Fruit fly (Drosophila melanogaster) whole organism, prepupa: ENCODE measurements around the gene cana.

Experiments
- Blimp-1 ChIP-seq: fragments of 200-800 bp; sonication (Bioruptor generic); optimal IDR thresholded peaks from 3 replicates; lab custom pipeline; 2017; ENCODE audit warnings: missing biosample characterization, missing genetic modification characterization, mild to moderate bottlenecking, moderate library complexity, missing genetic modification reagents
- CG10631 ChIP-seq: fragments of 200-800 bp; sonication (Bioruptor generic); optimal IDR thresholded peaks from 2 replicates; lab custom pipeline; 2016; ENCODE audit warnings: missing biosample characterization, missing genetic modification characterization
- CG10669 ChIP-seq: fragments of 200-800 bp; sonication (Bioruptor generic); optimal IDR thresholded peaks from 3 replicates; lab custom pipeline; 2018; ENCODE audit warnings: missing biosample characterization, mild to moderate bottlenecking, missing genetic modification characterization, moderate library complexity
- CG11294 ChIP-seq: fragments of 200-800 bp; sonication (Bioruptor generic); IDR thresholded peaks from 2 replicates; pipeline ENCODE4 v1.3.6; 2022; ENCODE audit warnings: missing biosample characterization, missing genetic modification characterization
- CG15336 ChIP-seq: fragments of 200-800 bp; sonication (Bioruptor generic); IDR thresholded peaks from 2 replicates; pipeline ENCODE4 v1.3.6; 2022; ENCODE audit warnings: missing biosample characterization, missing genetic modification characterization
- CG1621 ChIP-seq: fragments of 200-800 bp; sonication (Bioruptor generic); optimal IDR thresholded peaks from 3 replicates; lab custom pipeline; 2018; ENCODE audit warnings: missing biosample characterization, mild to moderate bottlenecking, missing genetic modification characterization
- CG16779 ChIP-seq: fragments of 200-800 bp; sonication (Bioruptor generic); optimal IDR thresholded peaks from 3 replicates; lab custom pipeline; 2017; ENCODE audit warnings: missing biosample characterization, mild to moderate bottlenecking, missing genetic modification characterization
- CG3032 ChIP-seq: fragments of 200-800 bp; optimal IDR thresholded peaks from 2 replicates; lab custom pipeline; 2019; ENCODE audit warnings: missing biosample characterization, mild to moderate bottlenecking, missing genetic modification characterization, moderate library complexity
- CG31627 ChIP-seq: fragments of 200-800 bp; sonication (Bioruptor generic); optimal IDR thresholded peaks from 3 replicates; lab custom pipeline; 2016; ENCODE audit warnings: missing biosample characterization, missing genetic modification characterization
- CG32006 ChIP-seq: fragments of 200-800 bp; sonication (Bioruptor generic); optimal IDR thresholded peaks from 3 replicates; lab custom pipeline; 2017; ENCODE audit warnings: missing biosample characterization, mild to moderate bottlenecking, missing genetic modification characterization
- CG3919 ChIP-seq: fragments of 200-800 bp; sonication (Bioruptor generic); optimal IDR thresholded peaks from 3 replicates; lab custom pipeline; 2016; ENCODE audit warnings: missing biosample characterization, missing genetic modification characterization
- CG4318 ChIP-seq: fragments of 200-800 bp; sonication (Bioruptor generic); optimal IDR thresholded peaks from 3 replicates; lab custom pipeline; 2017; ENCODE audit warnings: missing biosample characterization, mild to moderate bottlenecking, missing genetic modification characterization
- CG6276 ChIP-seq: fragments of 200-800 bp; sonication (Bioruptor generic); optimal IDR thresholded peaks from 2 replicates; lab custom pipeline; 2017; ENCODE audit warnings: missing biosample characterization, mild to moderate bottlenecking, missing genetic modification characterization
- CG6792 ChIP-seq: fragments of 200-800 bp; sonication (Bioruptor generic); optimal IDR thresholded peaks from 3 replicates; lab custom pipeline; 2016; ENCODE audit warnings: missing biosample characterization, missing genetic modification characterization
- CG6808 ChIP-seq: fragments of 200-800 bp; sonication (Bioruptor generic); optimal IDR thresholded peaks from 3 replicates; lab custom pipeline; 2017; ENCODE audit warnings: missing biosample characterization, missing genetic modification characterization, mild to moderate bottlenecking, moderate library complexity, missing genetic modification reagents
- CG6854 ChIP-seq: fragments of 200-800 bp; sonication (Bioruptor generic); optimal IDR thresholded peaks from 2 replicates; lab custom pipeline; 2017; ENCODE audit warnings: missing biosample characterization, mild to moderate bottlenecking, missing genetic modification characterization
- CG7368 ChIP-seq: fragments of 200-800 bp; sonication (Bioruptor generic); optimal IDR thresholded peaks from 3 replicates; lab custom pipeline; 2016; ENCODE audit warnings: missing biosample characterization, missing genetic modification characterization
- CG8119 ChIP-seq: fragments of 200-800 bp; sonication (Bioruptor generic); IDR thresholded peaks from 3 replicates; pipeline ENCODE4 v1.3.6; 2022; ENCODE audit warnings: missing biosample characterization, missing genetic modification characterization
- CG8319 ChIP-seq: fragments of 200-800 bp; sonication (Bioruptor generic); optimal IDR thresholded peaks from 3 replicates; lab custom pipeline; 2016; ENCODE audit warnings: missing biosample characterization, missing genetic modification characterization
- CG9139 ChIP-seq: fragments of 200-800 bp; sonication (Bioruptor generic); optimal IDR thresholded peaks from 3 replicates; lab custom pipeline; 2017; ENCODE audit warnings: missing biosample characterization, mild to moderate bottlenecking, missing genetic modification characterization
- Eip75B ChIP-seq: fragments of 200-800 bp; sonication (Bioruptor generic); optimal IDR thresholded peaks from 3 replicates; lab custom pipeline; 2016; ENCODE audit warnings: missing biosample characterization, missing genetic modification characterization
- Eip78C ChIP-seq: fragments of 200-800 bp; sonication (Bioruptor generic); peaks from one replicate; lab custom pipeline; 2016; ENCODE audit warnings: missing biosample characterization, missing genetic modification characterization
- Eip93F ChIP-seq: fragments of 200-800 bp; sonication (Bioruptor generic); optimal IDR thresholded peaks from 2 replicates; lab custom pipeline; 2016; ENCODE audit warnings: missing biosample characterization, mild to moderate bottlenecking, missing genetic modification characterization
- Ets21C ChIP-seq: fragments of 200-800 bp; sonication (Bioruptor generic); optimal IDR thresholded peaks from 3 replicates; lab custom pipeline; 2016; ENCODE audit warnings: missing biosample characterization, missing genetic modification characterization
- Ets96B ChIP-seq: fragments of 200-800 bp; optimal IDR thresholded peaks from 2 replicates; lab custom pipeline; 2019; ENCODE audit warnings: missing biosample characterization, mild to moderate bottlenecking, missing genetic modification characterization, moderate library complexity
- Gug ChIP-seq: fragments of 200-800 bp; sonication (Bioruptor generic); IDR thresholded peaks from 2 replicates; pipeline ENCODE4 v1.3.6; 2022; ENCODE audit warnings: missing biosample characterization, missing genetic modification characterization
- Hr38 ChIP-seq: sonication (Bioruptor generic); optimal IDR thresholded peaks from 2 replicates; lab custom pipeline; 2016; ENCODE audit warnings: missing biosample characterization, missing genetic modification characterization
- Hr39 ChIP-seq: fragments of 200-800 bp; sonication (Bioruptor generic); optimal IDR thresholded peaks from 2 replicates; lab custom pipeline; 2016; ENCODE audit warnings: missing biosample characterization, missing genetic modification characterization
- Hr4 ChIP-seq: fragments of 200-800 bp; sonication (Bioruptor generic); optimal IDR thresholded peaks from 3 replicates; lab custom pipeline; 2016; ENCODE audit warnings: missing biosample characterization, missing genetic modification characterization
- Lpt ChIP-seq: fragments of 200-800 bp; sonication (Bioruptor generic); optimal IDR thresholded peaks from 3 replicates; lab custom pipeline; 2016; ENCODE audit warnings: missing biosample characterization, missing genetic modification characterization
- Met ChIP-seq: fragments of 200-800 bp; sonication (Bioruptor generic); optimal IDR thresholded peaks from 3 replicates; lab custom pipeline; 2016; ENCODE audit warnings: missing biosample characterization, missing genetic modification characterization
- OdsH ChIP-seq: fragments of 200-800 bp; sonication (Bioruptor generic); optimal IDR thresholded peaks from 3 replicates; lab custom pipeline; 2016; ENCODE audit warnings: missing biosample characterization, missing genetic modification characterization
- Smox ChIP-seq: fragments of 200-800 bp; sonication (Bioruptor generic); optimal IDR thresholded peaks from 3 replicates; lab custom pipeline; 2016; ENCODE audit warnings: missing biosample characterization, missing genetic modification characterization
- Sox102F ChIP-seq: fragments of 200-800 bp; sonication (Bioruptor generic); optimal IDR thresholded peaks from 2 replicates; lab custom pipeline; 2016; ENCODE audit warnings: missing biosample characterization, mild to moderate bottlenecking, missing genetic modification characterization
- Sox14 ChIP-seq: fragments of 200-800 bp; sonication (Bioruptor generic); optimal IDR thresholded peaks from 3 replicates; lab custom pipeline; 2016; ENCODE audit warnings: missing biosample characterization, missing genetic modification characterization
- Sox15 ChIP-seq: fragments of 200-800 bp; sonication (Bioruptor generic); optimal IDR thresholded peaks from 3 replicates; lab custom pipeline; 2016; ENCODE audit warnings: missing biosample characterization, missing genetic modification characterization
- achi ChIP-seq: fragments of 200-800 bp; sonication (Bioruptor generic); optimal IDR thresholded peaks from 3 replicates; lab custom pipeline; 2016; ENCODE audit warnings: missing biosample characterization, missing genetic modification characterization
- acj6 ChIP-seq: fragments of 200-800 bp; sonication (Bioruptor generic); optimal IDR thresholded peaks from 3 replicates; lab custom pipeline; 2016; ENCODE audit warnings: missing biosample characterization, missing genetic modification characterization
- cyc ChIP-seq: fragments of 200-800 bp; sonication (Bioruptor generic); optimal IDR thresholded peaks from 3 replicates; lab custom pipeline; 2016; ENCODE audit warnings: missing biosample characterization, missing genetic modification characterization
- dac ChIP-seq: fragments of 200-800 bp; sonication (Bioruptor generic); optimal IDR thresholded peaks from 2 replicates; lab custom pipeline; 2017; ENCODE audit warnings: missing biosample characterization, mild to moderate bottlenecking, missing genetic modification characterization
- dsx ChIP-seq: fragments of 200-800 bp; optimal IDR thresholded peaks from 3 replicates; lab custom pipeline; 2019; ENCODE audit warnings: missing biosample characterization, mild to moderate bottlenecking, missing genetic modification characterization, moderate library complexity; ENCODE audit not compliant: poor library complexity, severe bottlenecking
- eg ChIP-seq: fragments of 200-800 bp; sonication (Bioruptor generic); IDR thresholded peaks from 3 replicates; pipeline ENCODE4 v1.3.6; 2022; ENCODE audit warnings: missing biosample characterization, missing genetic modification characterization
- esn ChIP-seq: fragments of 200-800 bp; sonication (Bioruptor generic); optimal IDR thresholded peaks from 2 replicates; lab custom pipeline; 2016; ENCODE audit warnings: missing biosample characterization, mild to moderate bottlenecking, missing genetic modification characterization, moderate library complexity
- fd59A ChIP-seq: fragments of 200-800 bp; sonication (Bioruptor generic); optimal IDR thresholded peaks from 2 replicates; lab custom pipeline; 2017; ENCODE audit warnings: missing biosample characterization, mild to moderate bottlenecking, missing genetic modification characterization, missing genetic modification reagents
- fd85E ChIP-seq: fragments of 200-800 bp; sonication (Bioruptor generic); optimal IDR thresholded peaks from 3 replicates; lab custom pipeline; 2016; ENCODE audit warnings: missing biosample characterization, missing genetic modification characterization
- fkh ChIP-seq: fragments of 200-800 bp; sonication (Bioruptor generic); optimal IDR thresholded peaks from 3 replicates; lab custom pipeline; 2017; ENCODE audit warnings: missing biosample characterization, mild to moderate bottlenecking, missing genetic modification characterization, moderate library complexity
- pdm3 ChIP-seq: fragments of 200-800 bp; sonication (Bioruptor generic); optimal IDR thresholded peaks from 3 replicates; lab custom pipeline; 2016; ENCODE audit warnings: missing biosample characterization, missing genetic modification characterization
- salr ChIP-seq, 2 experiments: fragments of 200-800 bp; sonication (Bioruptor generic); optimal IDR thresholded peaks; 3 replicates each; lab custom pipeline; 2016 to 2018; ENCODE audit warnings: missing biosample characterization in 2 of 2, missing genetic modification characterization in 2 of 2, mild to moderate bottlenecking in 1 of 2
- spab ChIP-seq: fragments of 200-800 bp; sonication (Bioruptor generic); optimal IDR thresholded peaks from 2 replicates; lab custom pipeline; 2017; ENCODE audit warnings: missing biosample characterization, mild to moderate bottlenecking, missing genetic modification characterization, missing genetic modification reagents
- svp ChIP-seq: fragments of 200-800 bp; sonication (Bioruptor generic); peaks from one replicate; lab custom pipeline; 2016; ENCODE audit warnings: missing biosample characterization, missing genetic modification characterization
- topi ChIP-seq: fragments of 200-800 bp; sonication (Bioruptor generic); optimal IDR thresholded peaks from 3 replicates; lab custom pipeline; 2016; ENCODE audit warnings: missing biosample characterization, missing genetic modification characterization
- vri ChIP-seq: fragments of 200-800 bp; sonication (Bioruptor generic); optimal IDR thresholded peaks from 3 replicates; lab custom pipeline; 2016; ENCODE audit warnings: missing biosample characterization, mild to moderate bottlenecking, missing genetic modification characterization

cana gene

DNA sequence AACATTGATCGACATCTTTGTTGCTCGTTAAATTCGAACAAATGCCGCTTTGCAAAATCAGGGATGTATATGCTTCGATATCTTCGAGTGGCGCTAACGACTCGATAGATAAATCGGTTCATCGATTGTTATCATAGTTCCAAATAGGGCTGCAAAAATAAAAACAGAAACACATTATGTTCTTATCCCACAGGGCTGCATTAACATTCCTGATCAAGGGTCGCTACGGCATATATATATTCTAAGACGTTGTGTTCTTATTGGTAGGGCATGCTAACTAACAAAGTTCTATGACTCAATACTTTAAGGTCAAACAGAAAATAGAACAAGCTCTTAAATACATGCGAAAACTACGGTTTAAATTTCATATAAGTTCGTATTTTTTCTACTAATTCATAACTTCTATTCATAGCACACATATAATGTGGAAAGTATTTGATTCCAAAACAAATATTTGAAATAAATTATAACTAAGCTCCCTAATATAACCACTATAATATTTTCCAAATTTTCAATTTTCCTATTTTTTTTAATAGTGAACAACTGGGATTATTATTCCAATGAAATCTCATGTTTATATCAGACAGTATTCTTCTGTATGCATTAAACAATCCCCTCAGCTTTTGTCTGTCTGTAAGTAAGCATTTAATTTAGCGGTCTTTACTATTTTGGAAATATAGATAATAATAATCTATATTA lies 498 bp upstream of the cana start, which contains the start of gene cmet:
Gene cmet (minus strand): TSS at position 70 of the 699 bp plus-strand sequence.
- TF ChIP-seq CG6792 (GFP tag; lab: Kevin White, UChicago), result peak; percentile 17
- TF ChIP-seq CG11294 (GFP tag; lab: Robert Waterston, UW), result no peak
- no peak for TF ChIP-seq Sox14 (GFP tag; lab: Kevin White, UChicago)
- TF ChIP-seq CG15336 (GFP tag; lab: Robert Waterston, UW), result no peak
- TF ChIP-seq fkh (GFP tag; lab: Kevin White, UChicago), result no peak
- TF ChIP-seq acj6 (GFP tag; lab: Kevin White, UChicago), result peak; percentile 29
- TF ChIP-seq CG6808 (GFP tag; lab: Kevin White, UChicago), result no peak
- no peak for TF ChIP-seq Sox102F (GFP tag; lab: Kevin White, UChicago)
- TF ChIP-seq achi (GFP tag; lab: Kevin White, UChicago), result no peak
- TF ChIP-seq topi, result no peak
- TF ChIP-seq Blimp-1 (GFP tag; lab: Kevin White, UChicago), result no peak
- no peak for TF ChIP-seq Sox15
- TF ChIP-seq CG6276 (GFP tag; lab: Kevin White, UChicago), result no peak
- TF ChIP-seq Eip78C, result peak; percentile 69
- TF ChIP-seq CG32006, result no peak
- no peak for TF ChIP-seq CG1621 (tag; lab: Kevin White, UChicago)
- TF ChIP-seq CG10669 (GFP tag; lab: Kevin White, UChicago), result no peak
- no peak for TF ChIP-seq CG9139
- TF ChIP-seq CG7368 (GFP tag; lab: Kevin White, UChicago), result no peak
- TF ChIP-seq eg (GFP tag; lab: Robert Waterston, UW), result peak; percentile 41; the same call in 1 of the 3 replicates
- peak; percentile 17; the same call in 1 of the 2 replicates for TF ChIP-seq Gug (GFP tag; lab: Robert Waterston, UW)
- no peak for TF ChIP-seq Eip93F (GFP tag; lab: Kevin White, UChicago)
- no peak for TF ChIP-seq esn (GFP tag; lab: Kevin White, UChicago)
- no peak for TF ChIP-seq spab
- no peak for TF ChIP-seq Hr39 (GFP tag; lab: Kevin White, UChicago)
- no peak for TF ChIP-seq CG16779 (tag; lab: Kevin White, UChicago)
- TF ChIP-seq CG6854, result no peak
- TF ChIP-seq fd85E (GFP tag; lab: Kevin White, UChicago), result no peak
- peak; percentile 27 for TF ChIP-seq Ets21C (GFP tag; lab: Kevin White, UChicago)
- peak; percentile 50 for TF ChIP-seq Hr4 (GFP tag; lab: Kevin White, UChicago)
- TF ChIP-seq CG3919 (GFP tag; lab: Kevin White, UChicago), result no peak
- no peak for TF ChIP-seq dac (GFP tag; lab: Kevin White, UChicago)
- peak; percentile 34 for TF ChIP-seq cyc (GFP tag; lab: Kevin White, UChicago)
- no peak for TF ChIP-seq Lpt (GFP tag; lab: Kevin White, UChicago)
- no peak for TF ChIP-seq Smox (GFP tag; lab: Kevin White, UChicago)
- no peak for TF ChIP-seq svp (GFP tag; lab: Kevin White, UChicago)
- 0 out of 3 replicates have a peak, but pooled peaks have one; percentile 23 for TF ChIP-seq CG8119 (GFP tag; lab: Robert Waterston, UW)
- no peak for TF ChIP-seq fd59A
- peak; percentile 2 for TF ChIP-seq CG8319 (GFP tag; lab: Kevin White, UChicago)
- no peak for TF ChIP-seq Hr38
- peak; percentile 11 for TF ChIP-seq CG3032 (tag; lab: Kevin White, UChicago)
- TF ChIP-seq Met (GFP tag; lab: Kevin White, UChicago), result no peak
- TF ChIP-seq CG10631 (GFP tag; lab: Kevin White, UChicago), result peak; percentile 59
- peak; percentile 64 for TF ChIP-seq CG31627 (GFP tag; lab: Kevin White, UChicago)
- peak; percentile 33 for TF ChIP-seq dsx
- TF ChIP-seq pdm3 (GFP tag; lab: Kevin White, UChicago), result no peak
- TF ChIP-seq CG4318 (GFP tag; lab: Kevin White, UChicago), result no peak
- no peak for TF ChIP-seq Eip75B (GFP tag; lab: Kevin White, UChicago)
- TF ChIP-seq OdsH, result no peak
- peak; percentile 11 for TF ChIP-seq Ets96B (tag; lab: Kevin White, UChicago)
- no peak for TF ChIP-seq salr (GFP tag; optimal IDR thresholded peaks at IDR 0.05; lab: Kevin White, UChicago)
- no peak for TF ChIP-seq vri (GFP tag; lab: Kevin White, UChicago)
